Worm (Caenorhabditis elegans) whole organism, L2 larva: Measurements from ENCODE around the gene tatn-1.

ENCODE experiments used
- R02D3.7 ChIP-seq: fragments of 150-350 bp; optimal IDR thresholded peaks from 2 replicates; lab custom pipeline; 2014; ENCODE audit warnings: missing biosample characterization, missing genetic modification characterization
- ceh-82 ChIP-seq: fragments of 150-350 bp; optimal IDR thresholded peaks from 2 replicates; lab custom pipeline; 2014; ENCODE audit warnings: missing biosample characterization, missing genetic modification characterization
- elt-1 ChIP-seq: fragments of 150-350 bp; optimal IDR thresholded peaks from 2 replicates; lab custom pipeline; 2014; ENCODE audit warnings: missing biosample characterization, missing genetic modification characterization
- lin-39 ChIP-seq: fragments of 150-350 bp; optimal IDR thresholded peaks from 2 replicates; lab custom pipeline; 2014; ENCODE audit warnings: missing biosample characterization, missing genetic modification reagents, missing genetic modification characterization
- mab-5 ChIP-seq: fragments of 150-350 bp; optimal IDR thresholded peaks from 2 replicates; lab custom pipeline; 2014; ENCODE audit warnings: missing biosample characterization, missing genetic modification characterization
- nhr-12 ChIP-seq: fragments of 150-350 bp; optimal IDR thresholded peaks from 2 replicates; lab custom pipeline; 2014; ENCODE audit warnings: missing biosample characterization, missing genetic modification characterization
- nhr-6 ChIP-seq: fragments of 150-350 bp; optimal IDR thresholded peaks from 2 replicates; lab custom pipeline; 2014; ENCODE audit warnings: missing biosample characterization, missing genetic modification characterization
- sem-4 ChIP-seq: fragments of 150-350 bp; optimal IDR thresholded peaks from 2 replicates; lab custom pipeline; 2014; ENCODE audit warnings: missing biosample characterization, missing genetic modification reagents, missing genetic modification characterization
- snpc-4 ChIP-seq: fragments of 150-350 bp; optimal IDR thresholded peaks from 2 replicates; lab custom pipeline; 2014; ENCODE audit warnings: missing biosample characterization, missing genetic modification characterization
- zag-1 ChIP-seq: fragments of 150-350 bp; optimal IDR thresholded peaks from 2 replicates; lab custom pipeline; 2014; ENCODE audit warnings: missing biosample characterization, missing genetic modification characterization
- ztf-4 ChIP-seq: fragments of 150-350 bp; optimal IDR thresholded peaks from 2 replicates; lab custom pipeline; 2014; ENCODE audit warnings: missing biosample characterization, missing genetic modification characterization

DNA sequence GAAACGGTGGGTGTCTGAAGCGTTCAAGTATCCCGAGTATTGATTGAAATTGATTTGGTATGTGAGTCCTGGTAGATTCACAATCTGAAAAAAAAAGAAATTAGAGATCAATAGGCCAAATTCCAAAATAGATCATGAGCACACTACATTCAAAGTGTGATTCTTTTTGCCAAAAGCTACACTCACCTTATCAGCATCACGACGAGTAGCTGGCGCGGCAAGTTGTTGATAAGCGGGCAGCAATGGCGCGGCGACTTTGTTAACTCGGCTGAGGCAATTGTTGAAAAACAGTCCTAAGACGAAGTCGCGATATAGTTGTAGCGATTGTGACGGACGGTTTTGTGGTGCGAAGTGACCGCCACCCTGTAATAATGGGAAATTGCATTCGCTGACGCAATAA lies 21.8 kb upstream of the tatn-1 start:
- no peak for TF ChIP-seq nhr-6
- TF ChIP-seq ceh-82 (tag; lab: Kevin White, UChicago), result no peak
- no peak for TF ChIP-seq zag-1 (tag; lab: Kevin White, UChicago)
- TF ChIP-seq ztf-4 (tag; lab: Kevin White, UChicago), result no peak
- no peak for TF ChIP-seq lin-39
- TF ChIP-seq nhr-12, result no peak
- no peak for TF ChIP-seq snpc-4 (tag; lab: Kevin White, UChicago)
- no peak for TF ChIP-seq mab-5 (tag; lab: Kevin White, UChicago)
- TF ChIP-seq elt-1 (tag; lab: Kevin White, UChicago), result no peak
- no peak for TF ChIP-seq sem-4
- no peak for TF ChIP-seq R02D3.7 (tag; lab: Kevin White, UChicago)
